Worm (Caenorhabditis elegans) whole organism, early embryonic: Measurements from ENCODE around the gene col-170.

Experiments used
- B0310.2 ChIP-seq: sonication (generic microtip); optimal IDR thresholded peaks from 2 replicates; lab custom pipeline; 2016; ENCODE audit warnings: mild to moderate bottlenecking, missing genetic modification characterization, missing compliant biosample characterization
- F13C5.2 ChIP-seq: sonication (generic microtip); optimal IDR thresholded peaks from 2 replicates; lab custom pipeline; 2017; ENCODE audit warnings: mild to moderate bottlenecking, missing genetic modification characterization, inconsistent platforms, missing compliant biosample characterization
- aly-1 ChIP-seq: sonication (generic microtip); optimal IDR thresholded peaks from 2 replicates; lab custom pipeline; 2016; ENCODE audit warnings: missing genetic modification characterization, missing compliant biosample characterization
- ama-1 ChIP-seq: fragments of 150-350 bp; optimal IDR thresholded peaks from 2 replicates; lab custom pipeline; 2014
- ceh-13 ChIP-seq: fragments of 200-800 bp; sonication (Bioruptor generic); optimal IDR thresholded peaks from 2 replicates; lab custom pipeline; 2018; ENCODE audit warnings: mild to moderate bottlenecking, missing genetic modification characterization, missing compliant biosample characterization
- ceh-36 ChIP-seq: sonication (generic microtip); optimal IDR thresholded peaks from 2 replicates; lab custom pipeline; 2016; ENCODE audit warnings: missing genetic modification characterization, inconsistent platforms, missing compliant biosample characterization
- ets-7 ChIP-seq: sonication (generic microtip); optimal IDR thresholded peaks from 2 replicates; lab custom pipeline; 2016; ENCODE audit warnings: missing genotype, missing genetic modification characterization, missing compliant biosample characterization
- flt-1 ChIP-seq: fragments of 200-800 bp; sonication (Bioruptor generic); IDR thresholded peaks from 2 replicates; pipeline ENCODE4 v1.3.6; 2022; ENCODE audit warnings: missing genetic modification characterization, missing compliant biosample characterization
- hmbx-1 ChIP-seq: sonication (generic microtip); optimal IDR thresholded peaks from 2 replicates; lab custom pipeline; 2016; ENCODE audit warnings: mild to moderate bottlenecking, missing genetic modification characterization, missing compliant biosample characterization
- hmg-4 ChIP-seq: fragments of 200-800 bp; sonication (Bioruptor generic); optimal IDR thresholded peaks from 2 replicates; lab custom pipeline; 2018; ENCODE audit warnings: mild to moderate bottlenecking, missing genetic modification characterization, missing compliant biosample characterization
- hnd-1 ChIP-seq: sonication (generic microtip); optimal IDR thresholded peaks from 2 replicates; lab custom pipeline; 2016; ENCODE audit warnings: missing genetic modification characterization, missing compliant biosample characterization
- pes-1 ChIP-seq: fragments of 200-800 bp; sonication (Bioruptor generic); IDR thresholded peaks from 2 replicates; pipeline ENCODE4 v1.3.6; 2022; ENCODE audit warnings: missing genetic modification reagents, missing genetic modification characterization, missing compliant biosample characterization
- scrt-1 ChIP-seq: fragments of 200-800 bp; sonication (Bioruptor generic); IDR thresholded peaks from 2 replicates; pipeline ENCODE4 v1.3.6; 2022; ENCODE audit warnings: missing genetic modification characterization, missing compliant biosample characterization
- sea-1 ChIP-seq: fragments of 200-800 bp; sonication (Bioruptor generic); conservative IDR thresholded peaks from 2 replicates; pipeline ENCODE4 v1.3.6; 2022; ENCODE audit warnings: missing genetic modification characterization, missing compliant biosample characterization
- tbx-11 ChIP-seq: fragments of 200-800 bp; sonication (Bioruptor generic); IDR thresholded peaks from 2 replicates; pipeline ENCODE4 v1.3.6; 2022; ENCODE audit warnings: missing genetic modification characterization, missing compliant biosample characterization
- tbx-37 ChIP-seq: fragments of 200-800 bp; sonication (Bioruptor generic); conservative IDR thresholded peaks from 2 replicates; pipeline ENCODE4 v1.3.6; 2022; ENCODE audit warnings: missing genetic modification reagents, missing genetic modification characterization, missing compliant biosample characterization
- tra-4 ChIP-seq: sonication (generic microtip); optimal IDR thresholded peaks from 2 replicates; lab custom pipeline; 2017; ENCODE audit warnings: missing genetic modification characterization, missing compliant biosample characterization

Gene col-170

ce11 chrX:6365715-6366114 is 34.2 kb downstream of the col-170 start, which contains the start of gene C03B1.3:
Gene C03B1.3 (plus strand): TSS chrX:6366015.
- TF ChIP-seq hnd-1 (tag; lab: Kevin White, UChicago), result no peak
- no peak for TF ChIP-seq sea-1 (GFP tag; lab: Robert Waterston, UW)
- TF ChIP-seq ceh-36, result no peak
- no peak for TF ChIP-seq ceh-13
- no peak for TF ChIP-seq scrt-1 (GFP tag; lab: Robert Waterston, UW)
- no peak for TF ChIP-seq tbx-37 (GFP tag; lab: Robert Waterston, UW)
- no peak for TF ChIP-seq hmbx-1 (tag; lab: Kevin White, UChicago)

DNA sequence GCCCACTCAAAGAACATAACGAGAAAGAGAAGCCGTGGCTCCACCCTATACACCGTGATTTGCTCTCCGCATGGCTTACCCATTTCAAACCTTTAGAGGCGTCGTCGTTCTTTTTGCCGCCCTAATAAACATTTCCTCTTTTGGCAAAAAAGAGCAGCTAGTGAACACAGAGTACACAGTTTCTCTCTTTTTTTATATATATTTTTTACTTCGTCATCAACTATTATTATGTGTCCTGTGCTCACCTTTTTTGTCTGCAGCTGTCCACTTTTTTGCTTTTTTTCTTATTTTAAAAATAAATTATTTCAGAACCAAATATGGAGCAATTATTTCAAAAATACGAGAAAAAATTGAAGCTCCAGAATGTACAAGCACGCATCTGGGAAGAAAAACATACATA is 38.2 kb downstream of the col-170 start, which contains the start of gene C03B1.2:
Gene C03B1.2 (plus strand): TSS at position 301 of the 400 bp plus-strand sequence.
- TF ChIP-seq pes-1 (GFP tag; lab: Robert Waterston, UW) (no peak), flt-1 (GFP tag; lab: Robert Waterston, UW) (no peak), tbx-11 (GFP tag; lab: Robert Waterston, UW) (no peak), ets-7 (tag; lab: Kevin White, UChicago) (no peak)

DNA sequence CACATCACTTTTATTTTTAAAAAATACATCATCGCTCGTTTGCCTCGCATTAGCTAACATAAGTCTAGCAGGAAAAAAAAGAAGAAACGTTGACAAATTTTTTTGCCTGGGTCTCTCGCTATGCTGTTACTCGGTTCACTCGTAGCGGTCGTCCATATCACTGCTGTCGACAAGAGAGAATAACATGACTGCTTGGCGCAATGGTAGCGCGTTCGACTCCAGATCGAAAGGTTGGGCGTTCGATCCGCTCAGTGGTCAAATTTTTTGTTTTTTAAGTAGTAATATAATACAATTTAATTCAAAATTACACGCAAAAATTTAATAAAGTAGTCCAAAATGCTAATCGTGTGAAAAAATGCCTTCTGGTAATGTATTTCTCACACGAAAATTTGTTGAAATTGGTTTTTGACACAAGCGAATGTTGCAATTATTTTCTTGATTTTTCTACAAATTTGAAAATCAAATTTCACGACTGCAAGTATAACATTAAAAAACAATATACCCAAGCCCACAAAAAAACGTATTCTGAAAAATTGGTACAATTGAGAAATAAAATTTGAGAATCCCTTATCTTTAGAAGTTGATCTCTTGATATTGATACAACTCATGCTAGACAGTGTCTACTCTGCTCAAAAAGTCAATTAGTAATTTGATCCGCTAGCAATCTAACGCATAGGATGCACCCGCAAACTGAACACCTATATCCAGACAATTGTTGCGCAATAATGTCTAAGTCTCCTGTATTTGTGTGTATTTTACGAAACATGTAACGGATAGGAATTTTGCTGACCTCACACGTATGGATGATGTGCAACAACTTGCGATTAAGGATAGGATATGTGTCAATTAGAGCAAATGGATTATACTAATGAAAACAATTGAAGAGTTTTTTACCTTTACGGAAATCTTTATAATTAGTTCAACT is 39.9 kb downstream of the col-170 start:
- TF ChIP-seq flt-1 (GFP tag; lab: Robert Waterston, UW) (peak; percentile 82), ceh-13 (peak; percentile 73), sea-1 (GFP tag; lab: Robert Waterston, UW) (peak; percentile 79), tra-4 (tag; lab: Kevin White, UChicago) (peak; percentile 28), hnd-1 (tag; lab: Kevin White, UChicago) (peak; percentile 66), aly-1 (tag; lab: Kevin White, UChicago) (peak; percentile 33), F13C5.2 (tag; lab: Kevin White, UChicago) (peak; percentile 62), tbx-37 (GFP tag; lab: Robert Waterston, UW) (peak; percentile 90), tbx-11 (GFP tag; lab: Robert Waterston, UW) (peak; percentile 88), ceh-36 (peak; percentile 81), B0310.2 (tag; lab: Kevin White, UChicago) (peak; percentile 58), hmg-4 (GFP tag; lab: Kevin White, UChicago) (peak; percentile 85), ama-1 (lab: Kevin White, UChicago) (no peak), ets-7 (tag; lab: Kevin White, UChicago) (no peak), hmbx-1 (tag; lab: Kevin White, UChicago) (peak; percentile 64), pes-1 (GFP tag; lab: Robert Waterston, UW) (peak; percentile 92), scrt-1 (GFP tag; lab: Robert Waterston, UW) (peak; percentile 88)

DNA sequence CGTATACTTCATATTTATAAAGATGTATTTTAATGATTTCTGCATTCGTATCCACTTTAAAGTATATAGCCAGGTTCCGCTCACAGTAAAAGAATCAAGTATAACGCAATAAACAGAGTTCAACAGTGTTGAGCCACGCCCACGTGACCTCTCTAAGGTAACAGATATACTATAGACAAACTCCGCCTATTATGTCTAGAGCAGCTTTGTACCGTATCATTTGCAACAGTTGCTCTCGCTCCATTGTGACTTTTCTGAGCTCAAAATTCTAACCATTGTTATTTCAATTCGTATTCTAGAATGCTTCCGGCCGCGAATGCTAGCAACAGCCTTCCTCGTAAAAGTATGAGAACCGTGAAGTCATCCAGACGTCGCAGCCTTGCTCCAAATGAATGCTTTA is 41.8 kb downstream of the col-170 start, which contains the start of gene C03B1.17:
Gene C03B1.17 (plus strand): TSS at position 301 of the 400 bp plus-strand sequence.
- no peak for TF ChIP-seq tbx-37 (GFP tag; lab: Robert Waterston, UW)
- no peak for TF ChIP-seq tra-4 (tag; lab: Kevin White, UChicago)
- no peak for TF ChIP-seq aly-1 (tag; lab: Kevin White, UChicago)
- TF ChIP-seq tbx-11 (GFP tag; lab: Robert Waterston, UW), result no peak
- no peak for TF ChIP-seq ceh-13

- no peak for TF ChIP-seq hmbx-1 (tag; lab: Kevin White, UChicago)
- no peak for TF ChIP-seq ceh-13
- no peak for TF ChIP-seq hmg-4 (GFP tag; lab: Kevin White, UChicago)
- TF ChIP-seq tra-4 (tag; lab: Kevin White, UChicago), result no peak
- TF ChIP-seq sea-1 (GFP tag; lab: Robert Waterston, UW), result no peak
- TF ChIP-seq hnd-1 (tag; lab: Kevin White, UChicago), result no peak
- no peak for TF ChIP-seq ceh-36
- TF ChIP-seq tbx-37 (GFP tag; lab: Robert Waterston, UW), result no peak
- TF ChIP-seq pes-1 (GFP tag; lab: Robert Waterston, UW), result no peak
These were observed 42.9 kb downstream of the col-170 start, which contains the start of gene C03B1.1 for ce11 chrX:6374451-6374850. Gene C03B1.1 (plus strand): TSS chrX:6374751.

ce11 chrX:6377634-6378288 is 46.3 kb downstream of the col-170 start, which contains the start of gene lmp-1:
Gene lmp-1 (minus strand): TSS chrX:6377684.
- TF ChIP-seq pes-1 (GFP tag; lab: Robert Waterston, UW) (no peak), sea-1 (GFP tag; lab: Robert Waterston, UW) (no peak), ceh-13 (no peak), scrt-1 (GFP tag; lab: Robert Waterston, UW) (no peak), flt-1 (GFP tag; lab: Robert Waterston, UW) (no peak), tra-4 (tag; lab: Kevin White, UChicago) (no peak), ama-1 (lab: Kevin White, UChicago) (no peak), B0310.2 (tag; lab: Kevin White, UChicago) (no peak), hmbx-1 (tag; lab: Kevin White, UChicago) (no peak), aly-1 (tag; lab: Kevin White, UChicago) (no peak), hmg-4 (GFP tag; lab: Kevin White, UChicago) (no peak), tbx-37 (GFP tag; lab: Robert Waterston, UW) (no peak), F13C5.2 (tag; lab: Kevin White, UChicago) (no peak), tbx-11 (GFP tag; lab: Robert Waterston, UW) (no peak), hnd-1 (tag; lab: Kevin White, UChicago) (no peak), ceh-36 (no peak)
